Worm (Caenorhabditis elegans) whole organism, L4 larva: Measurements from ENCODE around the gene sptl-2.

Experiments used
- F26F4.8 ChIP-seq: fragments of 200-800 bp; sonication (Bioruptor generic); conservative IDR thresholded peaks from 2 replicates; pipeline ENCODE4 v1.3.6; 2022; ENCODE audit warnings: missing genetic modification characterization, missing compliant biosample characterization
- F37D6.2 ChIP-seq: sonication (generic microtip); optimal IDR thresholded peaks from 2 replicates; lab custom pipeline; 2016; ENCODE audit warnings: mild to moderate bottlenecking, missing genetic modification characterization, missing compliant biosample characterization
- F44E2.7 ChIP-seq: fragments of 200-800 bp; sonication (Bioruptor generic); IDR thresholded peaks from 2 replicates; pipeline ENCODE4 v2.1.2; 2022; ENCODE audit warnings: missing genetic modification characterization, missing compliant biosample characterization
- Y75B8A.6 ChIP-seq: fragments of 200-800 bp; sonication (Bioruptor generic); IDR thresholded peaks from 2 replicates; pipeline ENCODE4 v1.3.6; 2022; ENCODE audit warnings: missing genetic modification reagents, missing genetic modification characterization, missing compliant biosample characterization
- aha-1 ChIP-seq: fragments of 150-350 bp; peaks from one replicate; lab custom pipeline; 2014; ENCODE audit warnings: missing biosample characterization, missing genetic modification characterization
- arid-1 ChIP-seq: fragments of 200-800 bp; sonication (Bioruptor generic); conservative IDR thresholded peaks from 2 replicates; pipeline ENCODE4 v1.3.6; 2022; ENCODE audit warnings: missing genetic modification reagents, missing genetic modification characterization, missing compliant biosample characterization
- attf-4 ChIP-seq: sonication (generic microtip); optimal IDR thresholded peaks from 3 replicates; lab custom pipeline; 2017; ENCODE audit warnings: missing biosample characterization, missing genetic modification characterization
- ceh-20 ChIP-seq: fragments of 200-800 bp; sonication (Bioruptor generic); IDR thresholded peaks from 2 replicates; pipeline ENCODE4 v1.3.6; 2022; ENCODE audit warnings: missing genetic modification reagents, missing genetic modification characterization, missing compliant biosample characterization
- ceh-82 ChIP-seq: sonication (generic microtip); optimal IDR thresholded peaks from 2 replicates; lab custom pipeline; 2017; ENCODE audit warnings: missing biosample characterization, missing genetic modification characterization
- cey-2 ChIP-seq: sonication (generic microtip); optimal IDR thresholded peaks from 3 replicates; lab custom pipeline; 2017; ENCODE audit warnings: missing genetic modification characterization, mild to moderate bottlenecking, missing compliant biosample characterization, antibody characterized with exemption, borderline replicate concordance; ENCODE audit not compliant: insufficient read depth
- ctbp-1 ChIP-seq: fragments of 200-800 bp; sonication (Bioruptor generic); IDR thresholded peaks from 2 replicates; pipeline ENCODE4 v1.3.6; 2022; ENCODE audit warnings: missing genetic modification reagents, missing genetic modification characterization, missing compliant biosample characterization
- daf-12 ChIP-seq: fragments of 150-350 bp; optimal IDR thresholded peaks from 2 replicates; lab custom pipeline; 2014; ENCODE audit warnings: missing biosample characterization, missing genetic modification reagents, missing genetic modification characterization
- daf-16 ChIP-seq, 3 experiments: sonication (generic microtip); optimal IDR thresholded peaks; 2 replicates each; lab custom pipeline; 2016 to 2017; ENCODE audit warnings: missing genetic modification characterization in 3 of 3, missing genetic modification reagents in 3 of 3, mild to moderate bottlenecking in 2 of 3, missing compliant biosample characterization in 2 of 3, missing biosample characterization in 1 of 3, moderate library complexity in 1 of 3
- daf-8 ChIP-seq: fragments of 200-800 bp; sonication (Bioruptor generic); IDR thresholded peaks from 2 replicates; pipeline ENCODE4 v1.3.6; 2022; ENCODE audit warnings: missing genetic modification characterization, missing compliant biosample characterization
- dmd-6 ChIP-seq: fragments of 200-800 bp; sonication (Bioruptor generic); IDR thresholded peaks from 2 replicates; pipeline ENCODE4 v1.3.6; 2022; ENCODE audit warnings: missing genetic modification reagents, missing genetic modification characterization, missing compliant biosample characterization
- dmd-8 ChIP-seq: fragments of 200-800 bp; sonication (Bioruptor generic); IDR thresholded peaks from 2 replicates; pipeline ENCODE4 v1.3.6; 2022; ENCODE audit warnings: missing genetic modification characterization, missing compliant biosample characterization
- dmd-9 ChIP-seq: fragments of 200-800 bp; sonication (Bioruptor generic); IDR thresholded peaks from 2 replicates; pipeline ENCODE4 v1.3.6; 2022; ENCODE audit warnings: missing genetic modification reagents, missing genetic modification characterization, missing compliant biosample characterization
- egl-43 ChIP-seq: fragments of 200-800 bp; sonication (Bioruptor generic); IDR thresholded peaks from 2 replicates; pipeline ENCODE4 v1.3.6; 2022; ENCODE audit warnings: missing genetic modification reagents, missing genetic modification characterization, missing compliant biosample characterization
- fkh-10 ChIP-seq: fragments of 150-350 bp; optimal IDR thresholded peaks from 2 replicates; lab custom pipeline; 2014; ENCODE audit warnings: missing biosample characterization, missing genetic modification reagents, missing genetic modification characterization
- fos-1 ChIP-seq: fragments of 150-350 bp; optimal IDR thresholded peaks from 2 replicates; lab custom pipeline; 2014; ENCODE audit warnings: missing biosample characterization, missing genetic modification characterization
- hif-1 ChIP-seq, 2 experiments: sonication (generic microtip); optimal IDR thresholded peaks; 2 replicates each; lab custom pipeline; 2016 to 2017; ENCODE audit warnings: missing compliant biosample characterization in 2 of 2, missing genetic modification characterization in 2 of 2, missing genetic modification reagents in 2 of 2, missing genotype in 2 of 2, mild to moderate bottlenecking in 1 of 2
- hlh-11 ChIP-seq: fragments of 200-800 bp; sonication (Bioruptor generic); optimal IDR thresholded peaks from 2 replicates; lab custom pipeline; 2018; ENCODE audit warnings: mild to moderate bottlenecking, missing genetic modification characterization, missing compliant biosample characterization
- hlh-30 ChIP-seq: sonication (generic microtip); optimal IDR thresholded peaks from 2 replicates; lab custom pipeline; 2017; ENCODE audit warnings: antibody characterized with exemption, mild to moderate bottlenecking, missing genetic modification characterization, missing compliant biosample characterization; ENCODE audit not compliant: insufficient read depth
- hmg-1.1 ChIP-seq: fragments of 200-800 bp; sonication (Bioruptor generic); IDR thresholded peaks from 2 replicates; pipeline ENCODE4 v1.3.6; 2022; ENCODE audit warnings: missing genetic modification reagents, missing genetic modification characterization, missing compliant biosample characterization
- jun-1 ChIP-seq: fragments of 150-350 bp; optimal IDR thresholded peaks from 2 replicates; lab custom pipeline; 2014; ENCODE audit warnings: missing biosample characterization, missing genetic modification reagents, missing genetic modification characterization
- lim-7 ChIP-seq: fragments of 200-800 bp; sonication (Bioruptor generic); IDR thresholded peaks from 2 replicates; pipeline ENCODE4 v1.3.6; 2022; ENCODE audit warnings: missing genetic modification characterization, missing compliant biosample characterization
- lin-1 ChIP-seq: fragments of 200-800 bp; sonication (Bioruptor generic); IDR thresholded peaks from 2 replicates; pipeline ENCODE4 v1.3.6; 2022; ENCODE audit warnings: missing genetic modification reagents, missing genetic modification characterization, missing compliant biosample characterization
- lin-38 ChIP-seq: fragments of 200-800 bp; sonication (Bioruptor generic); IDR thresholded peaks from 2 replicates; pipeline ENCODE4 v1.3.6; 2022; ENCODE audit warnings: missing genetic modification reagents, missing genetic modification characterization, missing compliant biosample characterization
- lin-39 ChIP-seq: fragments of 150-350 bp; optimal IDR thresholded peaks from 2 replicates; lab custom pipeline; 2014; ENCODE audit warnings: missing biosample characterization, missing genetic modification reagents, missing genetic modification characterization
- madf-5 ChIP-seq, 2 experiments: fragments of 200-800 bp; sonication (Bioruptor generic); IDR thresholded peaks; 2 replicates each; pipeline ENCODE4 v1.3.6; 2022; ENCODE audit warnings: missing compliant biosample characterization in 2 of 2, missing genetic modification characterization in 2 of 2
- madf-9 ChIP-seq: fragments of 200-800 bp; sonication (Bioruptor generic); conservative IDR thresholded peaks from 2 replicates; pipeline ENCODE4 v1.3.6; 2022; ENCODE audit warnings: missing genetic modification reagents, missing genetic modification characterization, missing compliant biosample characterization
- mdl-1 ChIP-seq, 2 experiments: fragments of 150-350 bp in 1 of 2; sonication (generic microtip) in 1 of 2; optimal IDR thresholded peaks; 2 replicates each; lab custom pipeline; 2014 to 2017; ENCODE audit warnings: missing biosample characterization in 2 of 2, missing genetic modification characterization in 2 of 2
- mep-1 ChIP-seq: fragments of 150-350 bp; sonication (generic microtip); optimal IDR thresholded peaks from 3 replicates; lab custom pipeline; 2014; ENCODE audit warnings: missing biosample characterization, missing genetic modification characterization
- mxl-3 ChIP-seq: fragments of 200-800 bp; sonication (Bioruptor generic); optimal IDR thresholded peaks from 2 replicates; lab custom pipeline; 2018; ENCODE audit warnings: mild to moderate bottlenecking, missing genetic modification characterization, missing compliant biosample characterization
- nhr-28 ChIP-seq: fragments of 150-350 bp; optimal IDR thresholded peaks from 2 replicates; lab custom pipeline; 2014; ENCODE audit warnings: missing biosample characterization, missing genetic modification characterization
- nhr-41 ChIP-seq: fragments of 200-800 bp; sonication (Bioruptor generic); IDR thresholded peaks from 2 replicates; pipeline ENCODE4 v1.3.6; 2022; ENCODE audit warnings: missing genetic modification reagents, missing genetic modification characterization, missing compliant biosample characterization
- nhr-48 ChIP-seq: sonication (generic microtip); optimal IDR thresholded peaks from 2 replicates; lab custom pipeline; 2016; ENCODE audit warnings: mild to moderate bottlenecking, missing genetic modification characterization, missing compliant biosample characterization
- nhr-6 ChIP-seq: fragments of 150-350 bp; optimal IDR thresholded peaks from 2 replicates; lab custom pipeline; 2014; ENCODE audit warnings: missing biosample characterization, missing genetic modification characterization
- nhr-76 ChIP-seq: fragments of 150-350 bp; optimal IDR thresholded peaks from 2 replicates; lab custom pipeline; 2014; ENCODE audit warnings: missing biosample characterization, missing genetic modification characterization
- pqm-1 ChIP-seq: sonication (generic microtip); optimal IDR thresholded peaks from 2 replicates; lab custom pipeline; 2017; ENCODE audit warnings: missing biosample characterization, missing genetic modification characterization
- rbr-2 ChIP-seq: sonication (generic microtip); optimal IDR thresholded peaks from 2 replicates; lab custom pipeline; 2016; ENCODE audit warnings: missing genotype, missing genetic modification characterization, missing compliant biosample characterization
- skn-1 ChIP-seq: fragments of 150-350 bp; optimal IDR thresholded peaks from 2 replicates; lab custom pipeline; 2014; ENCODE audit warnings: missing biosample characterization, missing genetic modification characterization
- snpc-1.2 ChIP-seq: fragments of 200-800 bp; sonication (Bioruptor generic); IDR thresholded peaks from 2 replicates; pipeline ENCODE4 v1.3.6; 2022; ENCODE audit warnings: missing genetic modification reagents, missing genetic modification characterization, missing compliant biosample characterization
- spr-1 ChIP-seq: sonication (generic microtip); optimal IDR thresholded peaks from 2 replicates; lab custom pipeline; 2016; ENCODE audit warnings: mild to moderate bottlenecking, missing genetic modification characterization, missing compliant biosample characterization
- unc-130 ChIP-seq: sonication (generic microtip); optimal IDR thresholded peaks from 2 replicates; lab custom pipeline; 2016; ENCODE audit warnings: missing genetic modification reagents, missing genetic modification characterization, missing compliant biosample characterization
- unc-62 ChIP-seq, 3 experiments: fragments of 150-350 bp in 1 of 3; sonication (generic microtip); optimal IDR thresholded peaks in 2 of 3; peaks in 1 of 3; 1 replicate in 1 of 3; 2 replicates in 2 of 3; lab custom pipeline; 2014 to 2017; ENCODE audit warnings: missing biosample characterization in 3 of 3, missing genetic modification characterization in 3 of 3, missing genetic modification reagents in 3 of 3, missing genotype in 1 of 3
- zip-2 ChIP-seq: fragments of 150-350 bp; optimal IDR thresholded peaks from 2 replicates; lab custom pipeline; 2014; ENCODE audit warnings: missing biosample characterization, missing genetic modification characterization

The sptl-2 gene

ce11 chrV:8026343-8026742 is 9.3 kb downstream of the sptl-2 start, which contains the start of gene F43H9.4:
F43H9.4 (plus strand) TSS chrV:8026708.
- TF ChIP-seq mxl-3 (GFP tag; lab: Kevin White, UChicago), result peak; percentile 99
- peak; percentile 75 for TF ChIP-seq nhr-28 (tag; lab: Kevin White, UChicago)
- TF ChIP-seq mep-1, result peak; percentile 9
- TF ChIP-seq mdl-1 (tag; optimal IDR thresholded peaks at IDR 0.05; lab: Kevin White, UChicago), result peak; percentile 79 to 89
- TF ChIP-seq cey-2 (tag; lab: Kevin White, UChicago), result peak; percentile 86
- TF ChIP-seq dmd-8 (GFP tag; lab: Robert Waterston, UW), result no peak
- TF ChIP-seq dmd-9 (GFP tag; lab: Robert Waterston, UW), result no peak
- TF ChIP-seq dmd-6 (GFP tag; lab: Robert Waterston, UW), result peak; percentile 76
- TF ChIP-seq nhr-48 (tag; lab: Kevin White, UChicago), result peak; percentile 73
- TF ChIP-seq nhr-6 (tag; lab: Kevin White, UChicago), result no peak
- TF ChIP-seq unc-62 (GFP tag; optimal IDR thresholded peaks at IDR 0.05 in 1 of 2; lab: Kevin White, UChicago), result peak in 1 of 2 experiments; percentile 99
- no peak for TF ChIP-seq unc-62 (tag; optimal IDR thresholded peaks at IDR 0.05; lab: Kevin White, UChicago)
- peak; percentile 71 for TF ChIP-seq aha-1 (tag; lab: Kevin White, UChicago)
- peak; percentile 55 for TF ChIP-seq hlh-30 (tag; lab: Kevin White, UChicago)
- TF ChIP-seq F26F4.8 (GFP tag; lab: Robert Waterston, UW), result no peak
- peak; percentile 51 for TF ChIP-seq hlh-11 (tag; lab: Kevin White, UChicago)
- TF ChIP-seq unc-130 (GFP tag; lab: Kevin White, UChicago), result no peak
- TF ChIP-seq nhr-41 (GFP tag; lab: Robert Waterston, UW), result no peak
- no peak for TF ChIP-seq fos-1 (tag; lab: Kevin White, UChicago)
- no peak for TF ChIP-seq spr-1
- no peak for TF ChIP-seq rbr-2
- TF ChIP-seq, all 104 proteins: peak for 11

ce11 chrV:8027429-8028142 is 10.6 kb downstream of the sptl-2 start:
- TF ChIP-seq pqm-1 (tag; lab: Kevin White, UChicago) (peak; percentile 5), daf-12 (tag; lab: Kevin White, UChicago) (no peak), egl-43 (no peak), dmd-6 (GFP tag; lab: Robert Waterston, UW) (peak; percentile 39), daf-8 (GFP tag; lab: Robert Waterston, UW) (no peak), ctbp-1 (GFP tag; lab: Robert Waterston, UW) (no peak), dmd-8 (GFP tag; lab: Robert Waterston, UW) (no peak), lin-38 (GFP tag; lab: Robert Waterston, UW) (no peak), ceh-82 (tag; lab: Kevin White, UChicago) (no peak), nhr-76 (tag; lab: Kevin White, UChicago) (peak; percentile 3), lin-39 (no peak), madf-5 (GFP tag; IDR thresholded peaks at IDR 0.05; lab: Robert Waterston, UW) (no peak), lim-7 (no peak), lin-1 (GFP tag; lab: Robert Waterston, UW) (no peak), arid-1 (GFP tag; lab: Robert Waterston, UW) (no peak), F37D6.2 (tag; lab: Kevin White, UChicago) (no peak), madf-9 (GFP tag; lab: Robert Waterston, UW) (no peak), attf-4 (tag; lab: Kevin White, UChicago) (no peak), skn-1 (tag; lab: Kevin White, UChicago) (no peak), daf-16 (GFP tag; optimal IDR thresholded peaks at IDR 0.05; lab: Kevin White, UChicago) (no peak), daf-16 (tag; optimal IDR thresholded peaks at IDR 0.05; lab: Kevin White, UChicago) (peak; percentile 73), F44E2.7 (GFP tag; lab: Robert Waterston, UW) (no peak), rbr-2 (no peak), nhr-48 (tag; lab: Kevin White, UChicago) (peak; percentile 18), unc-130 (GFP tag; lab: Kevin White, UChicago) (no peak), hmg-1.1 (GFP tag; lab: Robert Waterston, UW) (no peak), fkh-10 (GFP tag; lab: Kevin White, UChicago) (no peak), nhr-28 (tag; lab: Kevin White, UChicago) (peak; percentile 60), snpc-1.2 (GFP tag; lab: Robert Waterston, UW) (no peak), zip-2 (no peak), hif-1 (tag; optimal IDR thresholded peaks at IDR 0.05; lab: Kevin White, UChicago) (no peak), Y75B8A.6 (GFP tag; lab: Robert Waterston, UW) (0 out of 2 replicates have a peak, but pooled peaks have one; percentile 26), ceh-20 (GFP tag; lab: Robert Waterston, UW) (no peak), jun-1 (no peak)
